Worm (Caenorhabditis elegans) whole organism, L4 larva: ENCODE measurements around the gene slc-25A18.2.
A peak's percentile ranks its signal among the peaks of the same experiment; 100 is the strongest.

Experiments
- D1046.2 ChIP-seq: fragments of 200-800 bp; sonication (Bioruptor generic); IDR thresholded peaks from 2 replicates; pipeline ENCODE4 v1.3.6; 2022; ENCODE audit warnings: missing genetic modification characterization, missing compliant biosample characterization
- F37D6.2 ChIP-seq: sonication (generic microtip); optimal IDR thresholded peaks from 2 replicates; lab custom pipeline; 2016; ENCODE audit warnings: mild to moderate bottlenecking, missing genetic modification characterization, missing compliant biosample characterization
- F44E2.7 ChIP-seq: fragments of 200-800 bp; sonication (Bioruptor generic); IDR thresholded peaks from 2 replicates; pipeline ENCODE4 v2.1.2; 2022; ENCODE audit warnings: missing genetic modification characterization, missing compliant biosample characterization
- R02D3.7 ChIP-seq: fragments of 150-350 bp; sonication (generic microtip); optimal IDR thresholded peaks from 3 replicates; lab custom pipeline; 2014; ENCODE audit warnings: missing biosample characterization, missing genetic modification characterization
- T20F7.1 ChIP-seq: fragments of 200-800 bp; sonication (Bioruptor generic); optimal IDR thresholded peaks from 2 replicates; lab custom pipeline; 2018; ENCODE audit warnings: mild to moderate bottlenecking, missing genetic modification characterization, missing compliant biosample characterization
- Y48G9A.11 ChIP-seq: fragments of 200-800 bp; sonication (Bioruptor generic); IDR thresholded peaks from 2 replicates; pipeline ENCODE4 v1.3.6; 2022; ENCODE audit warnings: missing genetic modification reagents, missing genetic modification characterization, missing compliant biosample characterization
- ceh-44 ChIP-seq: fragments of 200-800 bp; sonication (Bioruptor generic); IDR thresholded peaks from 2 replicates; pipeline ENCODE4 v1.3.6; 2022; ENCODE audit warnings: missing genetic modification reagents, missing genetic modification characterization, missing compliant biosample characterization
- dpl-1 ChIP-seq: fragments of 150-350 bp; optimal IDR thresholded peaks from 2 replicates; lab custom pipeline; 2014; ENCODE audit warnings: missing biosample characterization, missing genetic modification reagents, missing genetic modification characterization
- duxl-1 ChIP-seq: sonication (generic microtip); optimal IDR thresholded peaks from 2 replicates; lab custom pipeline; 2016; ENCODE audit warnings: mild to moderate bottlenecking, missing genetic modification characterization, moderate library complexity, missing compliant biosample characterization; ENCODE audit not compliant: poor library complexity
- dve-1 ChIP-seq: sonication (generic microtip); optimal IDR thresholded peaks from 2 replicates; lab custom pipeline; 2017; ENCODE audit warnings: antibody characterized with exemption, mild to moderate bottlenecking, missing genetic modification characterization, missing compliant biosample characterization; ENCODE audit not compliant: insufficient read depth
- fos-1 ChIP-seq: fragments of 150-350 bp; optimal IDR thresholded peaks from 2 replicates; lab custom pipeline; 2014; ENCODE audit warnings: missing biosample characterization, missing genetic modification characterization
- gei-8 ChIP-seq: fragments of 200-800 bp; sonication (Bioruptor generic); optimal IDR thresholded peaks from 2 replicates; lab custom pipeline; 2018; ENCODE audit warnings: mild to moderate bottlenecking, missing genetic modification characterization, missing compliant biosample characterization
- hif-1 ChIP-seq, 2 experiments: sonication (generic microtip); optimal IDR thresholded peaks; 2 replicates each; lab custom pipeline; 2016 to 2017; ENCODE audit warnings: missing compliant biosample characterization in 2 of 2, missing genetic modification characterization in 2 of 2, missing genetic modification reagents in 2 of 2, missing genotype in 2 of 2, mild to moderate bottlenecking in 1 of 2
- hmg-1.1 ChIP-seq: fragments of 200-800 bp; sonication (Bioruptor generic); IDR thresholded peaks from 2 replicates; pipeline ENCODE4 v1.3.6; 2022; ENCODE audit warnings: missing genetic modification reagents, missing genetic modification characterization, missing compliant biosample characterization
- jun-1 ChIP-seq: fragments of 150-350 bp; optimal IDR thresholded peaks from 2 replicates; lab custom pipeline; 2014; ENCODE audit warnings: missing biosample characterization, missing genetic modification reagents, missing genetic modification characterization
- lin-13 ChIP-seq: fragments of 150-350 bp; optimal IDR thresholded peaks from 2 replicates; lab custom pipeline; 2014; ENCODE audit warnings: missing biosample characterization, missing genetic modification reagents, missing genetic modification characterization
- lin-15B ChIP-seq: fragments of 150-350 bp; sonication (generic microtip); optimal IDR thresholded peaks from 3 replicates; lab custom pipeline; 2014; ENCODE audit warnings: missing biosample characterization, missing genetic modification characterization
- lin-38 ChIP-seq: fragments of 200-800 bp; sonication (Bioruptor generic); IDR thresholded peaks from 2 replicates; pipeline ENCODE4 v1.3.6; 2022; ENCODE audit warnings: missing genetic modification reagents, missing genetic modification characterization, missing compliant biosample characterization
- madf-5 ChIP-seq, 2 experiments: fragments of 200-800 bp; sonication (Bioruptor generic); IDR thresholded peaks; 2 replicates each; pipeline ENCODE4 v1.3.6; 2022; ENCODE audit warnings: missing compliant biosample characterization in 2 of 2, missing genetic modification characterization in 2 of 2
- madf-9 ChIP-seq: fragments of 200-800 bp; sonication (Bioruptor generic); conservative IDR thresholded peaks from 2 replicates; pipeline ENCODE4 v1.3.6; 2022; ENCODE audit warnings: missing genetic modification reagents, missing genetic modification characterization, missing compliant biosample characterization
- mdl-1 ChIP-seq, 2 experiments: fragments of 150-350 bp in 1 of 2; sonication (generic microtip) in 1 of 2; optimal IDR thresholded peaks; 2 replicates each; lab custom pipeline; 2014 to 2017; ENCODE audit warnings: missing biosample characterization in 2 of 2, missing genetic modification characterization in 2 of 2
- mes-2 ChIP-seq: sonication (generic microtip); optimal IDR thresholded peaks from 2 replicates; lab custom pipeline; 2016; ENCODE audit warnings: missing genotype, mild to moderate bottlenecking, missing genetic modification characterization, missing compliant biosample characterization; ENCODE audit not compliant: poor library complexity, severe bottlenecking
- mxl-2 ChIP-seq: fragments of 200-800 bp; sonication (Bioruptor generic); conservative IDR thresholded peaks from 2 replicates; pipeline ENCODE4 v1.3.6; 2022; ENCODE audit warnings: missing genetic modification reagents, missing genetic modification characterization, missing compliant biosample characterization
- nhr-10 ChIP-seq: fragments of 150-350 bp; optimal IDR thresholded peaks from 2 replicates; lab custom pipeline; 2014; ENCODE audit warnings: missing biosample characterization, missing genetic modification characterization
- nhr-102 ChIP-seq: sonication (generic microtip); optimal IDR thresholded peaks from 2 replicates; lab custom pipeline; 2016; ENCODE audit warnings: mild to moderate bottlenecking, missing genetic modification characterization, moderate library complexity, missing compliant biosample characterization
- nhr-111 ChIP-seq: fragments of 200-800 bp; sonication (Bioruptor generic); optimal IDR thresholded peaks from 2 replicates; lab custom pipeline; 2018; ENCODE audit warnings: mild to moderate bottlenecking, missing genetic modification characterization, missing compliant biosample characterization
- nhr-25 ChIP-seq: sonication (generic microtip); optimal IDR thresholded peaks from 2 replicates; lab custom pipeline; 2017; ENCODE audit warnings: missing genetic modification characterization, mild to moderate bottlenecking, missing compliant biosample characterization, antibody characterized with exemption, moderate library complexity, borderline replicate concordance; ENCODE audit not compliant: insufficient read depth
- nhr-28 ChIP-seq: fragments of 150-350 bp; optimal IDR thresholded peaks from 2 replicates; lab custom pipeline; 2014; ENCODE audit warnings: missing biosample characterization, missing genetic modification characterization
- nhr-41 ChIP-seq: fragments of 200-800 bp; sonication (Bioruptor generic); IDR thresholded peaks from 2 replicates; pipeline ENCODE4 v1.3.6; 2022; ENCODE audit warnings: missing genetic modification reagents, missing genetic modification characterization, missing compliant biosample characterization
- nhr-42 ChIP-seq: fragments of 200-800 bp; sonication (Bioruptor generic); IDR thresholded peaks from 2 replicates; pipeline ENCODE4 v1.3.6; 2022; ENCODE audit warnings: missing genetic modification characterization, missing compliant biosample characterization
- nhr-48 ChIP-seq: sonication (generic microtip); optimal IDR thresholded peaks from 2 replicates; lab custom pipeline; 2016; ENCODE audit warnings: mild to moderate bottlenecking, missing genetic modification characterization, missing compliant biosample characterization
- nhr-6 ChIP-seq: fragments of 150-350 bp; optimal IDR thresholded peaks from 2 replicates; lab custom pipeline; 2014; ENCODE audit warnings: missing biosample characterization, missing genetic modification characterization
- nhr-77 ChIP-seq: fragments of 150-350 bp; optimal IDR thresholded peaks from 2 replicates; lab custom pipeline; 2014; ENCODE audit warnings: missing biosample characterization, missing genetic modification characterization
- pqm-1 ChIP-seq: sonication (generic microtip); optimal IDR thresholded peaks from 2 replicates; lab custom pipeline; 2017; ENCODE audit warnings: missing biosample characterization, missing genetic modification characterization
- saeg-2 ChIP-seq: fragments of 200-800 bp; sonication (Bioruptor generic); IDR thresholded peaks from 2 replicates; pipeline ENCODE4 v1.3.6; 2022; ENCODE audit warnings: missing genetic modification reagents, missing genetic modification characterization, missing compliant biosample characterization
- sdz-12 ChIP-seq: fragments of 200-800 bp; sonication (Bioruptor generic); optimal IDR thresholded peaks from 2 replicates; lab custom pipeline; 2018; ENCODE audit warnings: mild to moderate bottlenecking, missing genetic modification characterization, missing compliant biosample characterization
- spr-1 ChIP-seq: sonication (generic microtip); optimal IDR thresholded peaks from 2 replicates; lab custom pipeline; 2016; ENCODE audit warnings: mild to moderate bottlenecking, missing genetic modification characterization, missing compliant biosample characterization
- spr-3 ChIP-seq: fragments of 200-800 bp; sonication (Bioruptor generic); optimal IDR thresholded peaks from 2 replicates; lab custom pipeline; 2018; ENCODE audit warnings: mild to moderate bottlenecking, missing genetic modification characterization, missing compliant biosample characterization
- tag-97 ChIP-seq: fragments of 200-800 bp; sonication (Bioruptor generic); IDR thresholded peaks from 2 replicates; pipeline ENCODE4 v1.3.6; 2022; ENCODE audit warnings: missing genetic modification characterization, missing compliant biosample characterization
- tra-1 ChIP-seq: fragments of 200-800 bp; sonication (Bioruptor generic); IDR thresholded peaks from 2 replicates; pipeline ENCODE4 v1.3.6; 2022; ENCODE audit warnings: missing genetic modification reagents, missing genetic modification characterization, missing compliant biosample characterization
- unc-130 ChIP-seq: sonication (generic microtip); optimal IDR thresholded peaks from 2 replicates; lab custom pipeline; 2016; ENCODE audit warnings: missing genetic modification reagents, missing genetic modification characterization, missing compliant biosample characterization
- unc-39 ChIP-seq: sonication (generic microtip); optimal IDR thresholded peaks from 2 replicates; lab custom pipeline; 2017; ENCODE audit warnings: missing biosample characterization, missing genetic modification characterization
- unc-62 ChIP-seq, 3 experiments: fragments of 150-350 bp in 1 of 3; sonication (generic microtip); optimal IDR thresholded peaks in 2 of 3; peaks in 1 of 3; 1 replicate in 1 of 3; 2 replicates in 2 of 3; lab custom pipeline; 2014 to 2017; ENCODE audit warnings: missing biosample characterization in 3 of 3, missing genetic modification characterization in 3 of 3, missing genetic modification reagents in 3 of 3, missing genotype in 1 of 3
- zfp-3 ChIP-seq: fragments of 200-800 bp; sonication (Bioruptor generic); conservative IDR thresholded peaks from 2 replicates; pipeline ENCODE4 v1.3.6; 2022; ENCODE audit warnings: missing genetic modification reagents, missing genetic modification characterization, missing compliant biosample characterization

slc-25A18.2 gene

DNA sequence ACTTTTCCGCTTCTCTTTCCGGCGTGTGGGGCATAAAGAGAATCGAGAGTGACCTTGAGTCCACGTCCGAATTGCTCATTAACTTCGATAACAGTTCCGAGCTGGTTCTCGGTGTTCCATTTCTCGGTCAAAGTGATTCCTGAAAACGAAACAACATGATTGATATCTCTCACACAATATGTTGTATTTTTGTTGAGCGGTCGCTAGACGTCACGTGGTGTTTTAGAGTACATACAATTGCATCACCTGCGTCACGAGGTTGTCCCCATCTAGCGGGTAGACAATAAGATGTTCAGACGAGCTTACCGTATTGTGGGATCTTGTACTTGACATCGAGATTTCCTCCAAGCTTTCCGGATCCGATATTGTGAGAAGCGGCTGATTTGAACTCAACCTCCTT lies 32.5 kb downstream of the slc-25A18.2 start (continued):
- peak in 1 of 2 experiments; percentile 48 for TF ChIP-seq mdl-1 (tag; optimal IDR thresholded peaks at IDR 0.05; lab: Kevin White, UChicago)
- no peak for TF ChIP-seq R02D3.7 (tag; lab: Kevin White, UChicago)
- no peak for TF ChIP-seq D1046.2
- TF ChIP-seq F37D6.2 (tag; lab: Kevin White, UChicago) = no peak
- no peak for TF ChIP-seq hmg-1.1 (GFP tag; lab: Robert Waterston, UW)
- TF ChIP-seq nhr-25 (tag; lab: Kevin White, UChicago) = no peak
- no peak for TF ChIP-seq gei-8 (GFP tag; lab: Kevin White, UChicago)
- no peak for TF ChIP-seq jun-1
- TF ChIP-seq sdz-12 = no peak
- TF ChIP-seq T20F7.1 (GFP tag; lab: Kevin White, UChicago) = peak; percentile 7
- TF ChIP-seq fos-1 = no peak
- no peak for TF ChIP-seq ceh-44 (GFP tag; lab: Robert Waterston, UW)
- no peak for TF ChIP-seq nhr-102 (tag; lab: Kevin White, UChicago)
- TF ChIP-seq tag-97 (GFP tag; lab: Robert Waterston, UW) = no peak
- no peak for TF ChIP-seq nhr-42 (GFP tag; lab: Robert Waterston, UW)
- no peak for TF ChIP-seq spr-1
- peak; percentile 62 for TF ChIP-seq nhr-28
- TF ChIP-seq nhr-111 (GFP tag; lab: Kevin White, UChicago) = no peak
- no peak for TF ChIP-seq spr-3 (GFP tag; lab: Kevin White, UChicago)
- peak in 1 of 2 experiments; percentile 96 for TF ChIP-seq unc-62 (GFP tag; optimal IDR thresholded peaks at IDR 0.05 in 1 of 2; lab: Kevin White, UChicago)
- no peak for TF ChIP-seq unc-62 (tag; optimal IDR thresholded peaks at IDR 0.05; lab: Kevin White, UChicago)
- no peak for TF ChIP-seq madf-9 (GFP tag; lab: Robert Waterston, UW)

DNA sequence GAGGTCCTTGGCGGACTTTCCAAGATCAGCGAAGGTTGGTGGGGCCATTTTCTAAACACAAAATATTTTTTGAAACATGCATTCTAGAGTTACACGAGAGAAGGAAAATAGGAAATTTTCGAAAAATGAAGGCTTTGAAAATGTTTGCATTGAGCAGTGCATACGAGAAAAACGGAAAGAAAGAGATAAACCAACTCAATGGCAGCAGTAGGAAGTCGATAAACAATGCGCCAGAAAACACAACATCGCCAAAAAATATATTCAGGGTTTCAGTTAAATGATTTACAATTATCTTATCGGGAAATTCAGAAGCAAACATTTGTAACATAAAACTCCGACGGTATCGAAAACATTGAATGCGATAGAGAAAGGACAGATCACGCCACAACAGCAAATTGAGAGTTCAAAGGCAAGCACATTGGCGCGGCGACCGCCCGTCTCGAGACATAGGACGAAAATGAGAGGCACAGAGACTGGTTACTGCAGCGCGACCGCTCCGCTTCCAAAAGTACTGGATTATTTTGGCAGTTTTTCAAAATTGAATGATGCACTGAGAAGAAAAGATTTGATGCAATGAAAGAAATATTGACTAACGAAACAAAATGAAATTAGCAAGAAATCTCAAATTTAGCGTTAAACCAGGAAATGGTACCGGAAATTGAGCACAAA lies 33.1 kb downstream of the slc-25A18.2 start, which contains the start of the genes vdac-1 and R05G6.5:
Gene vdac-1, minus strand, starts transcription at position 51 of the 669 bp plus-strand sequence.
Gene R05G6.5, plus strand, starts transcription at position 527 of the 669 bp plus-strand sequence.
- TF ChIP-seq mes-2 (tag; lab: Kevin White, UChicago) = peak; percentile 82
- 0 out of 2 replicates have a peak, but pooled peaks have one; percentile 21 for TF ChIP-seq F44E2.7 (GFP tag; lab: Robert Waterston, UW)
- peak; percentile 71; the same call in 1 of the 2 replicates for TF ChIP-seq nhr-42 (GFP tag; lab: Robert Waterston, UW)
- TF ChIP-seq madf-5 (GFP tag; IDR thresholded peaks at IDR 0.05; lab: Robert Waterston, UW) = 0 out of 4 replicates have a peak, but pooled peaks of 1 of the 2 experiments have one; percentile 51
- no peak for TF ChIP-seq Y48G9A.11 (GFP tag; lab: Robert Waterston, UW)
- TF ChIP-seq nhr-102 (tag; lab: Kevin White, UChicago) = peak; percentile 60
- no peak for TF ChIP-seq fos-1
- no peak for TF ChIP-seq unc-62 (GFP tag; optimal IDR thresholded peaks at IDR 0.05 in 1 of 2; lab: Kevin White, UChicago)
- no peak for TF ChIP-seq unc-62 (tag; optimal IDR thresholded peaks at IDR 0.05; lab: Kevin White, UChicago)
- TF ChIP-seq tra-1 (GFP tag; lab: Robert Waterston, UW) = 0 out of 2 replicates have a peak, but pooled peaks have one; percentile 49
- peak; percentile 65 for TF ChIP-seq madf-9 (GFP tag; lab: Robert Waterston, UW)
- peak; percentile 90 for TF ChIP-seq nhr-77
- peak; percentile 69 for TF ChIP-seq zfp-3 (GFP tag; lab: Robert Waterston, UW)
- TF ChIP-seq nhr-10 (tag; lab: Kevin White, UChicago) = peak; percentile 50
- 0 out of 2 replicates have a peak, but pooled peaks have one; percentile 45 for TF ChIP-seq saeg-2 (GFP tag; lab: Robert Waterston, UW)
- peak; percentile 84 for TF ChIP-seq nhr-25 (tag; lab: Kevin White, UChicago)
- no peak for TF ChIP-seq unc-39 (tag; lab: Kevin White, UChicago)
- peak; percentile 49; the same call in 1 of the 2 replicates for TF ChIP-seq nhr-41
- peak; percentile 89 for TF ChIP-seq nhr-6 (tag; lab: Kevin White, UChicago)
- TF ChIP-seq lin-38 (GFP tag; lab: Robert Waterston, UW) = peak; percentile 67
- peak; percentile 83 for TF ChIP-seq pqm-1 (tag; lab: Kevin White, UChicago)
- no peak for TF ChIP-seq sdz-12
- peak; percentile 11 for TF ChIP-seq nhr-48 (tag; lab: Kevin White, UChicago)
- peak; percentile 16 for TF ChIP-seq duxl-1 (tag; lab: Kevin White, UChicago)
- TF ChIP-seq dpl-1 (GFP tag; lab: Kevin White, UChicago) = peak; percentile 89
- TF ChIP-seq lin-15B = no peak
- TF ChIP-seq dve-1 (tag; lab: Kevin White, UChicago) = peak; percentile 90
- no peak for TF ChIP-seq jun-1
- TF ChIP-seq tag-97 (GFP tag; lab: Robert Waterston, UW) = no peak
- TF ChIP-seq F37D6.2 (tag; lab: Kevin White, UChicago) = peak; percentile 13
- TF ChIP-seq hif-1 (tag; optimal IDR thresholded peaks at IDR 0.05; lab: Kevin White, UChicago) = peak; percentile 3 to 63
- no peak for TF ChIP-seq unc-130
- TF ChIP-seq lin-13 (GFP tag; lab: Kevin White, UChicago) = peak; percentile 72
- TF ChIP-seq mxl-2 (GFP tag; lab: Robert Waterston, UW) = no peak
- TF ChIP-seq nhr-28 = peak; percentile 93
- no peak for TF ChIP-seq D1046.2
